Fruit fly (Drosophila melanogaster) whole organism, prepupa: ENCODE data around the gene Cftr.

ENCODE experiments used
- Blimp-1 ChIP-seq: fragments of 200-800 bp; sonication (Bioruptor generic); optimal IDR thresholded peaks from 3 replicates; lab custom pipeline; 2017; ENCODE audit warnings: missing biosample characterization, missing genetic modification characterization, mild to moderate bottlenecking, moderate library complexity, missing genetic modification reagents
- CG10631 ChIP-seq: fragments of 200-800 bp; sonication (Bioruptor generic); optimal IDR thresholded peaks from 2 replicates; lab custom pipeline; 2016; ENCODE audit warnings: missing biosample characterization, missing genetic modification characterization
- CG10669 ChIP-seq: fragments of 200-800 bp; sonication (Bioruptor generic); optimal IDR thresholded peaks from 3 replicates; lab custom pipeline; 2018; ENCODE audit warnings: missing biosample characterization, mild to moderate bottlenecking, missing genetic modification characterization, moderate library complexity
- CG11294 ChIP-seq: fragments of 200-800 bp; sonication (Bioruptor generic); IDR thresholded peaks from 2 replicates; pipeline ENCODE4 v1.3.6; 2022; ENCODE audit warnings: missing biosample characterization, missing genetic modification characterization
- CG11762 ChIP-seq: fragments of 200-800 bp; sonication (Bioruptor generic); optimal IDR thresholded peaks from 3 replicates; lab custom pipeline; 2016; ENCODE audit warnings: missing biosample characterization, missing genetic modification characterization; ENCODE audit not compliant: insufficient read depth
- CG11902 ChIP-seq: fragments of 200-800 bp; sonication (Bioruptor generic); optimal IDR thresholded peaks from 3 replicates; lab custom pipeline; 2016; ENCODE audit warnings: missing biosample characterization, missing genetic modification characterization
- CG15336 ChIP-seq: fragments of 200-800 bp; sonication (Bioruptor generic); IDR thresholded peaks from 2 replicates; pipeline ENCODE4 v1.3.6; 2022; ENCODE audit warnings: missing biosample characterization, missing genetic modification characterization
- CG31627 ChIP-seq: fragments of 200-800 bp; sonication (Bioruptor generic); optimal IDR thresholded peaks from 3 replicates; lab custom pipeline; 2016; ENCODE audit warnings: missing biosample characterization, missing genetic modification characterization
- CG32006 ChIP-seq: fragments of 200-800 bp; sonication (Bioruptor generic); optimal IDR thresholded peaks from 3 replicates; lab custom pipeline; 2017; ENCODE audit warnings: missing biosample characterization, mild to moderate bottlenecking, missing genetic modification characterization
- CG34406 ChIP-seq: fragments of 200-800 bp; sonication (Bioruptor generic); optimal IDR thresholded peaks from 3 replicates; lab custom pipeline; 2016; ENCODE audit warnings: missing biosample characterization, missing genetic modification characterization
- CG6163 ChIP-seq: fragments of 200-800 bp; sonication (Bioruptor generic); IDR thresholded peaks from 3 replicates; pipeline ENCODE4 v1.3.6; 2022; ENCODE audit warnings: missing biosample characterization, missing genetic modification characterization
- CG6276 ChIP-seq: fragments of 200-800 bp; sonication (Bioruptor generic); optimal IDR thresholded peaks from 2 replicates; lab custom pipeline; 2017; ENCODE audit warnings: missing biosample characterization, mild to moderate bottlenecking, missing genetic modification characterization
- CG6792 ChIP-seq: fragments of 200-800 bp; sonication (Bioruptor generic); optimal IDR thresholded peaks from 3 replicates; lab custom pipeline; 2016; ENCODE audit warnings: missing biosample characterization, missing genetic modification characterization
- CG6808 ChIP-seq: fragments of 200-800 bp; sonication (Bioruptor generic); optimal IDR thresholded peaks from 3 replicates; lab custom pipeline; 2017; ENCODE audit warnings: missing biosample characterization, missing genetic modification characterization, mild to moderate bottlenecking, moderate library complexity, missing genetic modification reagents
- CG6854 ChIP-seq: fragments of 200-800 bp; sonication (Bioruptor generic); optimal IDR thresholded peaks from 2 replicates; lab custom pipeline; 2017; ENCODE audit warnings: missing biosample characterization, mild to moderate bottlenecking, missing genetic modification characterization
- CG7368 ChIP-seq: fragments of 200-800 bp; sonication (Bioruptor generic); optimal IDR thresholded peaks from 3 replicates; lab custom pipeline; 2016; ENCODE audit warnings: missing biosample characterization, missing genetic modification characterization
- CG8319 ChIP-seq: fragments of 200-800 bp; sonication (Bioruptor generic); optimal IDR thresholded peaks from 3 replicates; lab custom pipeline; 2016; ENCODE audit warnings: missing biosample characterization, missing genetic modification characterization
- CG8632 ChIP-seq: fragments of 200-800 bp; sonication (Bioruptor generic); optimal IDR thresholded peaks from 3 replicates; lab custom pipeline; 2016; ENCODE audit warnings: missing biosample characterization, missing genetic modification characterization
- CG9139 ChIP-seq: fragments of 200-800 bp; sonication (Bioruptor generic); optimal IDR thresholded peaks from 3 replicates; lab custom pipeline; 2017; ENCODE audit warnings: missing biosample characterization, mild to moderate bottlenecking, missing genetic modification characterization
- Eip75B ChIP-seq: fragments of 200-800 bp; sonication (Bioruptor generic); optimal IDR thresholded peaks from 3 replicates; lab custom pipeline; 2016; ENCODE audit warnings: missing biosample characterization, missing genetic modification characterization
- Eip78C ChIP-seq: fragments of 200-800 bp; sonication (Bioruptor generic); peaks from one replicate; lab custom pipeline; 2016; ENCODE audit warnings: missing biosample characterization, missing genetic modification characterization
- Eip93F ChIP-seq: fragments of 200-800 bp; sonication (Bioruptor generic); optimal IDR thresholded peaks from 2 replicates; lab custom pipeline; 2016; ENCODE audit warnings: missing biosample characterization, mild to moderate bottlenecking, missing genetic modification characterization
- Ets21C ChIP-seq: fragments of 200-800 bp; sonication (Bioruptor generic); optimal IDR thresholded peaks from 3 replicates; lab custom pipeline; 2016; ENCODE audit warnings: missing biosample characterization, missing genetic modification characterization
- Ets96B ChIP-seq: fragments of 200-800 bp; optimal IDR thresholded peaks from 2 replicates; lab custom pipeline; 2019; ENCODE audit warnings: missing biosample characterization, mild to moderate bottlenecking, missing genetic modification characterization, moderate library complexity
- Hr39 ChIP-seq: fragments of 200-800 bp; sonication (Bioruptor generic); optimal IDR thresholded peaks from 2 replicates; lab custom pipeline; 2016; ENCODE audit warnings: missing biosample characterization, missing genetic modification characterization
- Met ChIP-seq: fragments of 200-800 bp; sonication (Bioruptor generic); optimal IDR thresholded peaks from 3 replicates; lab custom pipeline; 2016; ENCODE audit warnings: missing biosample characterization, missing genetic modification characterization
- OdsH ChIP-seq: fragments of 200-800 bp; sonication (Bioruptor generic); optimal IDR thresholded peaks from 3 replicates; lab custom pipeline; 2016; ENCODE audit warnings: missing biosample characterization, missing genetic modification characterization
- Smox ChIP-seq: fragments of 200-800 bp; sonication (Bioruptor generic); optimal IDR thresholded peaks from 3 replicates; lab custom pipeline; 2016; ENCODE audit warnings: missing biosample characterization, missing genetic modification characterization
- Sox102F ChIP-seq: fragments of 200-800 bp; sonication (Bioruptor generic); optimal IDR thresholded peaks from 2 replicates; lab custom pipeline; 2016; ENCODE audit warnings: missing biosample characterization, mild to moderate bottlenecking, missing genetic modification characterization
- Sox14 ChIP-seq: fragments of 200-800 bp; sonication (Bioruptor generic); optimal IDR thresholded peaks from 3 replicates; lab custom pipeline; 2016; ENCODE audit warnings: missing biosample characterization, missing genetic modification characterization
- achi ChIP-seq: fragments of 200-800 bp; sonication (Bioruptor generic); optimal IDR thresholded peaks from 3 replicates; lab custom pipeline; 2016; ENCODE audit warnings: missing biosample characterization, missing genetic modification characterization
- dac ChIP-seq: fragments of 200-800 bp; sonication (Bioruptor generic); optimal IDR thresholded peaks from 2 replicates; lab custom pipeline; 2017; ENCODE audit warnings: missing biosample characterization, mild to moderate bottlenecking, missing genetic modification characterization
- dsx ChIP-seq: fragments of 200-800 bp; optimal IDR thresholded peaks from 3 replicates; lab custom pipeline; 2019; ENCODE audit warnings: missing biosample characterization, mild to moderate bottlenecking, missing genetic modification characterization, moderate library complexity; ENCODE audit not compliant: poor library complexity, severe bottlenecking
- eg ChIP-seq: fragments of 200-800 bp; sonication (Bioruptor generic); IDR thresholded peaks from 3 replicates; pipeline ENCODE4 v1.3.6; 2022; ENCODE audit warnings: missing biosample characterization, missing genetic modification characterization
- esn ChIP-seq: fragments of 200-800 bp; sonication (Bioruptor generic); optimal IDR thresholded peaks from 2 replicates; lab custom pipeline; 2016; ENCODE audit warnings: missing biosample characterization, mild to moderate bottlenecking, missing genetic modification characterization, moderate library complexity
- fd59A ChIP-seq: fragments of 200-800 bp; sonication (Bioruptor generic); optimal IDR thresholded peaks from 2 replicates; lab custom pipeline; 2017; ENCODE audit warnings: missing biosample characterization, mild to moderate bottlenecking, missing genetic modification characterization, missing genetic modification reagents
- fd85E ChIP-seq: fragments of 200-800 bp; sonication (Bioruptor generic); optimal IDR thresholded peaks from 3 replicates; lab custom pipeline; 2016; ENCODE audit warnings: missing biosample characterization, missing genetic modification characterization
- lz ChIP-seq: fragments of 200-800 bp; sonication (Bioruptor generic); optimal IDR thresholded peaks from 3 replicates; lab custom pipeline; 2016; ENCODE audit warnings: missing biosample characterization, missing genetic modification characterization
- net ChIP-seq: fragments of 200-800 bp; sonication (Bioruptor generic); optimal IDR thresholded peaks from 3 replicates; lab custom pipeline; 2016; ENCODE audit warnings: missing biosample characterization, missing genetic modification characterization
- salr ChIP-seq, 2 experiments: fragments of 200-800 bp; sonication (Bioruptor generic); optimal IDR thresholded peaks; 3 replicates each; lab custom pipeline; 2016 to 2018; ENCODE audit warnings: missing biosample characterization in 2 of 2, missing genetic modification characterization in 2 of 2, mild to moderate bottlenecking in 1 of 2
- spab ChIP-seq: fragments of 200-800 bp; sonication (Bioruptor generic); optimal IDR thresholded peaks from 2 replicates; lab custom pipeline; 2017; ENCODE audit warnings: missing biosample characterization, mild to moderate bottlenecking, missing genetic modification characterization, missing genetic modification reagents
- ss ChIP-seq, 2 experiments: fragments of 200-800 bp; sonication (Bioruptor generic); optimal IDR thresholded peaks; 2 replicates in 1 of 2; 3 replicates in 1 of 2; lab custom pipeline; 2017 to 2018; ENCODE audit warnings: mild to moderate bottlenecking in 2 of 2, missing biosample characterization in 2 of 2, missing genetic modification characterization in 2 of 2, moderate library complexity in 1 of 2
- svp ChIP-seq: fragments of 200-800 bp; sonication (Bioruptor generic); peaks from one replicate; lab custom pipeline; 2016; ENCODE audit warnings: missing biosample characterization, missing genetic modification characterization
- topi ChIP-seq: fragments of 200-800 bp; sonication (Bioruptor generic); optimal IDR thresholded peaks from 3 replicates; lab custom pipeline; 2016; ENCODE audit warnings: missing biosample characterization, missing genetic modification characterization

Gene Cftr

dm6 chr3R:24567427-24567771, 23.7 kb upstream of the Cftr start (continued):
- TF ChIP-seq Ets21C (GFP tag; lab: Kevin White, UChicago) (peak; percentile 29), CG11762 (peak; percentile 8), spab (GFP tag; lab: Kevin White, UChicago) (no peak), dac (GFP tag; lab: Kevin White, UChicago) (peak; percentile 15), Ets96B (tag; lab: Kevin White, UChicago) (peak; percentile 20), Sox14 (GFP tag; lab: Kevin White, UChicago) (peak; percentile 55), ss (GFP tag; optimal IDR thresholded peaks at IDR 0.05; lab: Kevin White, UChicago) (no peak), achi (peak; percentile 43), CG31627 (GFP tag; lab: Kevin White, UChicago) (peak; percentile 66), CG34406 (GFP tag; lab: Kevin White, UChicago) (peak; percentile 48), Sox102F (GFP tag; lab: Kevin White, UChicago) (no peak), CG10631 (GFP tag; lab: Kevin White, UChicago) (peak; percentile 37), OdsH (GFP tag; lab: Kevin White, UChicago) (peak; percentile 60), CG7368 (no peak), lz (GFP tag; lab: Kevin White, UChicago) (peak; percentile 21), Smox (GFP tag; lab: Kevin White, UChicago) (peak; percentile 30), CG9139 (GFP tag; lab: Kevin White, UChicago) (no peak), Met (peak; percentile 42), CG8632 (peak; percentile 49), Eip78C (GFP tag; lab: Kevin White, UChicago) (peak; percentile 83), Hr39 (GFP tag; lab: Kevin White, UChicago) (peak; percentile 67), eg (GFP tag; lab: Robert Waterston, UW) (peak; percentile 89), CG11294 (peak; percentile 82), CG6854 (no peak), CG32006 (GFP tag; lab: Kevin White, UChicago) (peak; percentile 59), CG6792 (GFP tag; lab: Kevin White, UChicago) (peak; percentile 45)
- TF ChIP-seq, all 60 proteins: peak for 43

DNA sequence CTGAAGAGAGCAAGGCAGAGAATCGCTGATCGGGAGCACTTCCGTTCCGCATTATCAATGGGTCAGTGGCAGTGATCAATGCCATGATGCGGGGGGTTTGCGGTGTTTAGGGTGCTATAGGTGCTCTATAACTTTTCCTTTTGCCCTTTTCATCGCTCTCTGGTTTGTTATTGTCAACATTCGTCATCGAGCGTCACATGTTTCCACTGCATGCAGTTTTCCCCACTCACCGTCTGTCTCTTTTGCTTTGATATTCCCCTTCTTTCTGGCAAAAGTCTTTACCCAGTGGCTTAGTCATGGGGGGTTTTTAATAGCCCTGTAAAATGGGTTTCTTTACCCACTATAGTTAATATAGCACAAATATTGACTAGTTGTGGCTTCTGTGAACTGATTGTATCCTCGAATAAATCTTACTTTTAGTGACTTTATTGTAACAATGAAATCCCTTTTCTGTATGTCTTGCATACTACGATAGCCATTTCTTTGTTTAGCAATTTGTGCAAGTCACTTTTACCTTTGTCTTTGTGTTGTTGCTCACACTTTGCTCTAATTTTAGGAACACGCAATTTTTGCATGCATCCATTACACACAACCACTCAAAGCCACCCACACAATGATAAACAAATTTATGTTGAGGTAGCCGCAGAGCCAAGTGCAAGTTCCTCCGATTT, 23.2 kb upstream of the Cftr start:
- TF ChIP-seq eg (GFP tag; lab: Robert Waterston, UW): no peak; the same call in 2 of the 3 replicates
- TF ChIP-seq Met: peak; percentile 7
- TF ChIP-seq Ets96B (tag; lab: Kevin White, UChicago): no peak
- no peak for TF ChIP-seq Smox (GFP tag; lab: Kevin White, UChicago)
- peak; percentile 83 for TF ChIP-seq Eip78C (GFP tag; lab: Kevin White, UChicago)
- peak; percentile 69 for TF ChIP-seq svp (GFP tag; lab: Kevin White, UChicago)
- peak in 1 of 2 experiments; percentile 9 for TF ChIP-seq salr (GFP tag; optimal IDR thresholded peaks at IDR 0.05; lab: Kevin White, UChicago)
- TF ChIP-seq Sox14 (GFP tag; lab: Kevin White, UChicago): peak; percentile 64
- TF ChIP-seq CG15336 (GFP tag; lab: Robert Waterston, UW): peak; percentile 6; the same call in 1 of the 2 replicates
- TF ChIP-seq fd59A (GFP tag; lab: Kevin White, UChicago): peak; percentile 11
- TF ChIP-seq CG6163: peak; percentile 41; the same call in 2 of the 3 replicates

dm6 chr3R:24565748-24566239, 22.1 kb upstream of the Cftr start:
- peak; percentile 37 for TF ChIP-seq fd85E (GFP tag; lab: Kevin White, UChicago)
- no peak for TF ChIP-seq Ets21C (GFP tag; lab: Kevin White, UChicago)
- TF ChIP-seq net: peak; percentile 57
- no peak for TF ChIP-seq OdsH (GFP tag; lab: Kevin White, UChicago)
- TF ChIP-seq topi (GFP tag; lab: Kevin White, UChicago): peak; percentile 1
- TF ChIP-seq CG6276 (GFP tag; lab: Kevin White, UChicago): no peak
- TF ChIP-seq Eip78C (GFP tag; lab: Kevin White, UChicago): peak; percentile 85
- TF ChIP-seq salr (GFP tag; optimal IDR thresholded peaks at IDR 0.05; lab: Kevin White, UChicago): no peak
- peak; percentile 17 for TF ChIP-seq CG8632
- TF ChIP-seq CG11762: no peak
- peak; percentile 62 for TF ChIP-seq CG15336 (GFP tag; lab: Robert Waterston, UW)
- peak; percentile 33 for TF ChIP-seq Eip93F
- TF ChIP-seq esn (GFP tag; lab: Kevin White, UChicago): peak; percentile 33
- TF ChIP-seq CG32006 (GFP tag; lab: Kevin White, UChicago): no peak
- TF ChIP-seq Eip75B (GFP tag; lab: Kevin White, UChicago): peak; percentile 54
- peak; percentile 64 for TF ChIP-seq dsx
- no peak; the same call in 2 of the 3 replicates for TF ChIP-seq eg (GFP tag; lab: Robert Waterston, UW)
- TF ChIP-seq CG10669 (GFP tag; lab: Kevin White, UChicago): no peak
- no peak for TF ChIP-seq Blimp-1 (GFP tag; lab: Kevin White, UChicago)
- no peak for TF ChIP-seq CG11294
- TF ChIP-seq CG8319: no peak
- TF ChIP-seq ss (GFP tag; optimal IDR thresholded peaks at IDR 0.05; lab: Kevin White, UChicago): peak; percentile 63 to 80
- peak; percentile 37 for TF ChIP-seq CG6808 (GFP tag; lab: Kevin White, UChicago)
- TF ChIP-seq CG11902 (GFP tag; lab: Kevin White, UChicago): no peak
- peak; percentile 31 for TF ChIP-seq spab (GFP tag; lab: Kevin White, UChicago)
- TF ChIP-seq Met: peak; percentile 36
